Fruit fly (Drosophila melanogaster): Measurements from ENCODE around the gene BobA.
A peak's percentile ranks its signal among the peaks of the same experiment; 100 is the strongest.

The BobA gene

dm6 chr3L:14977536-14978495 lies 31.9 kb upstream of the BobA start (continued):
- TF ChIP-seq CG17186 (GFP tag; optimal IDR thresholded peaks at IDR 0.05): no peak
- peak; percentile 22 for TF ChIP-seq Atf-2 (GFP tag; optimal IDR thresholded peaks at IDR 0.05)
- no peak for TF ChIP-seq hb (GFP tag; IDR thresholded peaks at IDR 0.05; ENCODE audit: partially characterized antibody)
- TF ChIP-seq Chrac-16 (GFP tag; optimal IDR thresholded peaks at IDR 0.05): peak; percentile 26
- TF ChIP-seq hkb (optimal IDR thresholded peaks at IDR 0.05): no peak
- TF ChIP-seq hkb (GFP tag; IDR thresholded peaks at IDR 0.05): peak; percentile 68
- no peak for TF ChIP-seq CTCF (GFP tag; optimal IDR thresholded peaks at IDR 0.05)
- TF ChIP-seq CoRest (tag; optimal IDR thresholded peaks at IDR 0.05): peak; percentile 71
- TF ChIP-seq Hr51 (GFP tag; optimal IDR thresholded peaks at IDR 0.05): peak in 1 of 2 experiments; percentile 14
- TF ChIP-seq unpg (GFP tag; optimal IDR thresholded peaks at IDR 0.05): no peak
- TF ChIP-seq gcm (GFP tag; optimal IDR thresholded peaks at IDR 0.05): peak; percentile 31
- TF ChIP-seq CG14667 (GFP tag; IDR thresholded peaks at IDR 0.05): no peak
- peak; percentile 82 for TF ChIP-seq CG9727 (GFP tag; optimal IDR thresholded peaks at IDR 0.05)
- TF ChIP-seq CG2116 (GFP tag; optimal IDR thresholded peaks at IDR 0.05): no peak
- peak; percentile 83 for TF ChIP-seq pros (GFP tag; optimal IDR thresholded peaks at IDR 0.05)
- no peak for TF ChIP-seq CG12744 (GFP tag; optimal IDR thresholded peaks at IDR 0.05)
- TF ChIP-seq HLH4C (GFP tag; IDR thresholded peaks at IDR 0.05; ENCODE audit: partially characterized antibody): no peak
- TF ChIP-seq z (GFP tag; IDR thresholded peaks at IDR 0.05): peak; percentile 72; the same call in 2 of the 3 replicates
- no peak for TF ChIP-seq MBD-R2 (GFP tag; IDR thresholded peaks at IDR 0.05)
- no peak; the same call in 2 of the 3 replicates for TF ChIP-seq CG16813 (GFP tag; IDR thresholded peaks at IDR 0.05; ENCODE audit: partially characterized antibody)
- peak; percentile 23; the same call in 1 of the 3 replicates for TF ChIP-seq H15 (GFP tag; IDR thresholded peaks at IDR 0.05)
- no peak for TF ChIP-seq Hey (tag; optimal IDR thresholded peaks at IDR 0.05)
- peak; percentile 60 for TF ChIP-seq slp2 (GFP tag; optimal IDR thresholded peaks at IDR 0.05)
- TF ChIP-seq CG16863 (GFP tag; optimal IDR thresholded peaks at IDR 0.05): no peak
- peak in 1 of 2 experiments; percentile 3 for TF ChIP-seq crp (GFP tag; optimal IDR thresholded peaks at IDR 0.05)
- TF ChIP-seq E2f1 (GFP tag; IDR thresholded peaks at IDR 0.05): no peak
- peak; percentile 80 for TF ChIP-seq CG14710 (tag; optimal IDR thresholded peaks at IDR 0.05)
- TF ChIP-seq br (optimal IDR thresholded peaks at IDR 0.05): no peak
- TF ChIP-seq Mad (GFP tag; optimal IDR thresholded peaks at IDR 0.05): no peak
- peak; percentile 57 for TF ChIP-seq sug (tag; optimal IDR thresholded peaks at IDR 0.05)
- no peak for TF ChIP-seq Sin3A (optimal IDR thresholded peaks at IDR 0.05)
- TF ChIP-seq Fer2 (tag; optimal IDR thresholded peaks at IDR 0.05): no peak
- peak; percentile 36; the same call in 1 of the 2 replicates for TF ChIP-seq CG32772 (GFP tag; IDR thresholded peaks at IDR 0.05)
- peak; percentile 43 for TF ChIP-seq HLH3B (GFP tag; IDR thresholded peaks at IDR 0.05)
- TF ChIP-seq Tbp (GFP tag; optimal IDR thresholded peaks at IDR 0.05): no peak
- no peak for TF ChIP-seq dm (GFP tag; optimal IDR thresholded peaks at IDR 0.05)
- TF ChIP-seq cwo (GFP tag; optimal IDR thresholded peaks at IDR 0.05): no peak
- TF ChIP-seq run (tag; optimal IDR thresholded peaks at IDR 0.05): no peak
- no peak for TF ChIP-seq CG9609 (GFP tag; optimal IDR thresholded peaks at IDR 0.05)
- TF ChIP-seq Hr78 (GFP tag; optimal IDR thresholded peaks at IDR 0.05): peak in 1 of 2 experiments; percentile 94
- TF ChIP-seq CG10959 (GFP tag; IDR thresholded peaks at IDR 0.05): peak; percentile 34; the same call in 1 of the 2 replicates
- peak; percentile 17 for TF ChIP-seq nom (GFP tag; optimal IDR thresholded peaks at IDR 0.05)
- no peak for TF ChIP-seq CG17359 (tag; optimal IDR thresholded peaks at IDR 0.05)
- peak; percentile 42 for TF ChIP-seq CG8944 (GFP tag; optimal IDR thresholded peaks at IDR 0.05)
- TF ChIP-seq tna (GFP tag; IDR thresholded peaks at IDR 0.05; ENCODE audit: partially characterized antibody): no peak
- TF ChIP-seq caup (GFP tag; optimal IDR thresholded peaks at IDR 0.05; ENCODE audit: severe bottlenecking): no peak
- TF ChIP-seq row (GFP tag; IDR thresholded peaks at IDR 0.05): peak; percentile 58; the same call in 2 of the 3 replicates
- TF ChIP-seq CG10147 (GFP tag; optimal IDR thresholded peaks at IDR 0.05): no peak
- TF ChIP-seq klu (GFP tag; IDR thresholded peaks at IDR 0.05): 0 out of 2 replicates have a peak, but pooled peaks have one; percentile 21
